Worm (Caenorhabditis elegans): Measurements from ENCODE around the gene gldi-7.

DNA sequence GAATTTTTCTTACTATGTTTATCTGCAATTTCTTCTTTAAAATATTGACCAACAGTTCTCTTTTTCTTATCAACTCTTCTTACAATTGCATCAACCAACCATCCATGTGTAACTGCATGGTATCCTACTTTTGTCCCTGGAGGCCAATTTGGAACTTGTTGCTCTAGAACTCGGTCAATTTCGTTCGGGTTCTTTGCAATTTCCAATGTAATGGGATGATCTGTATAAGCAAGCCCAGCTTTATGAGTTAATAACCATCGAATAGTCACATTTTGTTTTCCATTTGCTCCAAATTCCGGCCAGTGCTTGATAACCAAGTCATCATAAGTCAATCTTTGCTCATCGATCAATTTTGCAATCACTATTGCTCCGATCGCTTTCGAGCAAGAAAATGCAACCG is 51.7 kb downstream of the gldi-7 start:
- TF ChIP-seq nhr-28 (tag; optimal IDR thresholded peaks at IDR 0.05) = no peak
- TF ChIP-seq ceh-43 (GFP tag; optimal IDR thresholded peaks at IDR 0.05) = no peak
- no peak for TF ChIP-seq nhr-12 (tag; optimal IDR thresholded peaks at IDR 0.05)
- no peak for TF ChIP-seq lin-13 (tag; optimal IDR thresholded peaks at IDR 0.05)
- TF ChIP-seq blmp-1 (tag; optimal IDR thresholded peaks at IDR 0.05) = no peak
- TF ChIP-seq snpc-4 (tag; optimal IDR thresholded peaks at IDR 0.05) = no peak
- no peak for TF ChIP-seq unc-62 (GFP tag; optimal IDR thresholded peaks at IDR 0.05)
- no peak for TF ChIP-seq ham-2 (GFP tag; optimal IDR thresholded peaks at IDR 0.05)
- no peak for TF ChIP-seq lsy-2 (tag; optimal IDR thresholded peaks at IDR 0.05)
- no peak for TF ChIP-seq ztf-11 (tag; optimal IDR thresholded peaks at IDR 0.05)

Measured in whole organism, mixed stage, embryonic.